Fruit fly (Drosophila melanogaster): ENCODE measurements around the gene CG13284.

Gene CG13284

DNA sequence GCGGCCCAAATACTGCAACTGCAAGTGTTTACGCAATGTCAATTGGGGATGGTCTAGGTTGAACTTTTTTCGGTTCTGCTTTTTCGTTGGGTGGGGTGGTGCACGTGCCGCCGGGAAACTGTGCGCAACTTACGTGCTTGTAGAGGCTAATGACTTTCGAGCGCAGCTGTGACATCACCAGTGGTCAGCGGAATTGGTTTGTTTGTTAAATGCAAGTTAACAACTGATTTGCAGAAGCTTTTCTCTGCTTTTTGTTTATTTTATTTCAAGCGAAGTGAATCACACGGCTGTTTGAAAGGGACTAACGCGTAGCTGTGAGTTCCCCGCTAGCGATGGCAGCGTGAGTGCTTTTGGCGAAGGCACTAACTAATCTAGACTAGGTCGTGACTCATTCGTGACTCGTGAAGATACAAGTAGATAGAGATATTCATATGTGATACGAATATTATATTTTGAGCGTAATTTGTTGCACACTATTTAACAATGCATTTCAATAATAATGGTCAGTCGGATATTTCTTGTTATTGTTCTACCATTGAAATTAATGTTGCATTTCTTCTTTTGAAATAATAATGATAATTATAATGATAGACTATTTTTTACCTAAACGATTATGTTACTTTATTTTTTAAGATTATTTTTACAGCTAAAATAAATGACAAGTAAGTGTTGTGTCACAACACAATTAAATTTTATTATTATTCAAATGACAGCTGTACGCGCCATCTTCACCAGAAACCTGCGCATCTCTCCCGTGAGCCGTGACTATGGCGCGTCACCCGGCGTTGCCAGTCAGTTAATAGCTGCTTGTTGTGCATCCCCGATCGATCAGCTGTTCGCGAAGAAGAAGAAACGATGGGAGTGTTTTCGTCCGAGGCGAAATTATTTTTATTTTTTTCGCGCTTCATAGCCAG is 39.4 kb upstream of the CG13284 start, which contains the start of the genes osi and tweek (continued):
- TF ChIP-seq ERR (GFP tag; optimal IDR thresholded peaks at IDR 0.05) (no peak), odd (GFP tag; optimal IDR thresholded peaks at IDR 0.05) (no peak), CG11093 (GFP tag; IDR thresholded peaks at IDR 0.05) (no peak), CG2116 (GFP tag; optimal IDR thresholded peaks at IDR 0.05) (peak; percentile 50), wdn (GFP tag; IDR thresholded peaks at IDR 0.05) (no peak), vfl (GFP tag; optimal IDR thresholded peaks at IDR 0.05) (peak; percentile 57), ac (GFP tag; optimal IDR thresholded peaks at IDR 0.05) (no peak), CG8290 (GFP tag; optimal IDR thresholded peaks at IDR 0.05) (peak; percentile 57), CG8290 (tag; optimal IDR thresholded peaks at IDR 0.05) (peak in 1 of 2 experiments; percentile 76), hth (optimal IDR thresholded peaks at IDR 0.05) (no peak), Hr3 (GFP tag; optimal IDR thresholded peaks at IDR 0.05) (peak; percentile 86), D (optimal IDR thresholded peaks at IDR 0.05) (no peak), D (GFP tag; optimal IDR thresholded peaks at IDR 0.05) (peak; percentile 29), Meics (GFP tag; optimal IDR thresholded peaks at IDR 0.05) (no peak), CG17612 (GFP tag; IDR thresholded peaks at IDR 0.05) (no peak), Drgx (GFP tag; IDR thresholded peaks at IDR 0.05) (no peak), CG3726 (GFP tag; IDR thresholded peaks at IDR 0.05) (no peak), Dref (GFP tag; IDR thresholded peaks at IDR 0.05) (peak; percentile 40), org-1 (GFP tag; optimal IDR thresholded peaks at IDR 0.05) (no peak), Hey (tag; optimal IDR thresholded peaks at IDR 0.05) (peak; percentile 52), dpn (GFP tag; optimal IDR thresholded peaks at IDR 0.05) (peak; percentile 60 to 61), HmgD (GFP tag; optimal IDR thresholded peaks at IDR 0.05) (no peak), pros (GFP tag; optimal IDR thresholded peaks at IDR 0.05) (no peak), CG7745 (tag; optimal IDR thresholded peaks at IDR 0.05) (no peak), CG13775 (GFP tag; optimal IDR thresholded peaks at IDR 0.05) (peak; percentile 83), ato (GFP tag; IDR thresholded peaks at IDR 0.05; ENCODE audit: partially characterized antibody) (peak; percentile 76), CG7786 (GFP tag; optimal IDR thresholded peaks at IDR 0.05) (peak; percentile 29), sc (optimal IDR thresholded peaks at IDR 0.05) (no peak), sc (GFP tag; optimal IDR thresholded peaks at IDR 0.05) (peak; percentile 22), Antp (GFP tag; optimal IDR thresholded peaks at IDR 0.05) (no peak), Fer3 (tag; optimal IDR thresholded peaks at IDR 0.05) (peak; percentile 2), CG11456 (GFP tag; IDR thresholded peaks at IDR 0.05) (peak; percentile 68; the same call in 2 of the 3 replicates), CG4617 (GFP tag; optimal IDR thresholded peaks at IDR 0.05; ENCODE audit: borderline replicate concordance) (peak; percentile 5), PHDP (tag; optimal IDR thresholded peaks at IDR 0.05) (no peak), MBD-R2 (GFP tag; IDR thresholded peaks at IDR 0.05) (peak; percentile 75), Nf-YC (tag; optimal IDR thresholded peaks at IDR 0.05) (no peak), bbx (GFP tag; IDR thresholded peaks at IDR 0.05; ENCODE audit: partially characterized antibody) (peak; percentile 90), CG31365 (tag; optimal IDR thresholded peaks at IDR 0.05) (no peak), dimm (GFP tag; IDR thresholded peaks at IDR 0.05) (no peak), ATbp (GFP tag; optimal IDR thresholded peaks at IDR 0.05) (no peak), onecut (GFP tag; IDR thresholded peaks at IDR 0.05) (no peak), ttk (GFP tag; IDR thresholded peaks at IDR 0.05) (peak; percentile 59), row (GFP tag; IDR thresholded peaks at IDR 0.05) (peak; percentile 91), CG6854 (GFP tag; optimal IDR thresholded peaks at IDR 0.05) (no peak), ara (GFP tag; IDR thresholded peaks at IDR 0.05) (no peak), sqz (GFP tag; optimal IDR thresholded peaks at IDR 0.05) (no peak), wor (GFP tag; IDR thresholded peaks at IDR 0.05) (no peak), Awh (GFP tag; IDR thresholded peaks at IDR 0.05) (no peak), lmd (GFP tag; IDR thresholded peaks at IDR 0.05) (peak; percentile 76), CG10267 (tag; optimal IDR thresholded peaks at IDR 0.05) (peak; percentile 33), Ets97D (GFP tag; optimal IDR thresholded peaks at IDR 0.05) (no peak)
